Fruit fly (Drosophila melanogaster) whole organism, embryonic: ENCODE data around the gene CG8281.
A peak's percentile ranks its signal among the peaks of the same experiment; 100 is the strongest.

ENCODE experiments used
- Abd-B ChIP-seq: fragments of 200-800 bp; sonication (Bioruptor generic); optimal IDR thresholded peaks from 2 replicates; lab custom pipeline; 2018; ENCODE audit warnings: missing biosample characterization, mild to moderate bottlenecking, missing genetic modification characterization, moderate library complexity
- CG10321 ChIP-seq: fragments of 200-800 bp; sonication (Bioruptor generic); IDR thresholded peaks from 2 replicates; pipeline ENCODE4 v1.3.6; 2022; ENCODE audit warnings: missing biosample characterization, missing genetic modification characterization
- CG10959 ChIP-seq: fragments of 200-800 bp; sonication (Bioruptor generic); IDR thresholded peaks from 2 replicates; pipeline ENCODE4 v1.3.6; 2022; ENCODE audit warnings: missing biosample characterization, missing genetic modification characterization
- CG13775 ChIP-seq: fragments of 200-800 bp; sonication (Bioruptor generic); optimal IDR thresholded peaks from 3 replicates; lab custom pipeline; 2017; ENCODE audit warnings: missing biosample characterization, mild to moderate bottlenecking, missing genetic modification characterization
- CG16863 ChIP-seq: fragments of 200-800 bp; sonication (Bioruptor generic); optimal IDR thresholded peaks from 3 replicates; lab custom pipeline; 2016; ENCODE audit warnings: missing biosample characterization, missing genetic modification characterization
- CG1792 ChIP-seq: fragments of 200-800 bp; sonication (Bioruptor generic); optimal IDR thresholded peaks from 2 replicates; lab custom pipeline; 2016; ENCODE audit warnings: missing biosample characterization, missing genetic modification characterization
- CG18619 ChIP-seq: fragments of 200-800 bp; sonication (Bioruptor generic); optimal IDR thresholded peaks from 3 replicates; lab custom pipeline; 2017; ENCODE audit warnings: missing biosample characterization, mild to moderate bottlenecking, missing genetic modification characterization
- CG2120 ChIP-seq: fragments of 200-800 bp; sonication (Bioruptor generic); optimal IDR thresholded peaks from 3 replicates; lab custom pipeline; 2016; ENCODE audit warnings: missing biosample characterization, missing genetic modification characterization
- CG2712 ChIP-seq: fragments of 200-800 bp; optimal IDR thresholded peaks from 3 replicates; lab custom pipeline; 2019; ENCODE audit warnings: missing biosample characterization, mild to moderate bottlenecking, missing genetic modification characterization, moderate library complexity
- CG30403 ChIP-seq: fragments of 200-800 bp; sonication (Bioruptor generic); optimal IDR thresholded peaks from 3 replicates; lab custom pipeline; 2016; ENCODE audit warnings: missing biosample characterization, missing genetic modification characterization
- CG3065 ChIP-seq: fragments of 200-800 bp; sonication (Bioruptor generic); optimal IDR thresholded peaks from 2 replicates; lab custom pipeline; 2016; ENCODE audit warnings: missing biosample characterization, missing genetic modification characterization
- CG31224 ChIP-seq: fragments of 200-800 bp; sonication (Bioruptor generic); IDR thresholded peaks from 2 replicates; pipeline ENCODE4 v1.3.6; 2022; ENCODE audit warnings: missing biosample characterization, missing genetic modification characterization
- CG3995 ChIP-seq: fragments of 200-800 bp; sonication (Bioruptor generic); optimal IDR thresholded peaks from 3 replicates; lab custom pipeline; 2016; ENCODE audit warnings: missing biosample characterization, missing genetic modification characterization
- CG6654 ChIP-seq: fragments of 200-800 bp; sonication (Bioruptor generic); optimal IDR thresholded peaks from 2 replicates; lab custom pipeline; 2017; ENCODE audit warnings: missing biosample characterization, mild to moderate bottlenecking, missing genetic modification characterization
- CG6813 ChIP-seq: fragments of 200-800 bp; sonication (Bioruptor generic); optimal IDR thresholded peaks from 2 replicates; lab custom pipeline; 2017; ENCODE audit warnings: missing biosample characterization, missing genetic modification characterization, mild to moderate bottlenecking, moderate library complexity, missing genetic modification reagents
- CG9437 ChIP-seq: fragments of 200-800 bp; sonication (Bioruptor generic); optimal IDR thresholded peaks from 2 replicates; lab custom pipeline; 2018; ENCODE audit warnings: missing biosample characterization, mild to moderate bottlenecking, missing genetic modification characterization
- CG9609 ChIP-seq: fragments of 200-800 bp; sonication (Bioruptor generic); optimal IDR thresholded peaks from 3 replicates; lab custom pipeline; 2016; ENCODE audit warnings: missing biosample characterization, missing genetic modification characterization
- Dll ChIP-seq: fragments of 200-800 bp; sonication (Bioruptor generic); IDR thresholded peaks from 4 replicates; pipeline ENCODE4 v1.3.6; 2022; ENCODE audit warnings: missing biosample characterization, missing genetic modification characterization; ENCODE audit not compliant: partially characterized antibody
- Dref ChIP-seq: fragments of 200-800 bp; sonication (Bioruptor generic); IDR thresholded peaks from 2 replicates; pipeline ENCODE4 v1.3.6; 2022; ENCODE audit warnings: missing biosample characterization, missing genetic modification characterization
- Drgx ChIP-seq: fragments of 200-800 bp; sonication (Bioruptor generic); IDR thresholded peaks from 2 replicates; pipeline ENCODE4 v1.3.6; 2022; ENCODE audit warnings: missing biosample characterization, missing genetic modification characterization
- HLH4C ChIP-seq: fragments of 200-800 bp; sonication (Bioruptor generic); IDR thresholded peaks from 3 replicates; pipeline ENCODE4 v1.3.6; 2022; ENCODE audit warnings: missing biosample characterization, missing genetic modification characterization; ENCODE audit not compliant: partially characterized antibody
- Hmx ChIP-seq: fragments of 200-800 bp; sonication (Bioruptor generic); optimal IDR thresholded peaks from 2 replicates; lab custom pipeline; 2016; ENCODE audit warnings: missing biosample characterization, missing genetic modification characterization
- Hr51 ChIP-seq, 2 experiments: fragments of 200-800 bp; sonication (Bioruptor generic); optimal IDR thresholded peaks; 2 replicates in 1 of 2; 3 replicates in 1 of 2; lab custom pipeline; 2016 to 2018; ENCODE audit warnings: missing biosample characterization in 2 of 2, missing genetic modification characterization in 2 of 2, mild to moderate bottlenecking in 1 of 2, moderate library complexity in 1 of 2
- Pdp1 ChIP-seq, 2 experiments: fragments of 200-800 bp; sonication (Bioruptor generic); optimal IDR thresholded peaks; 3 replicates each; lab custom pipeline; 2016; ENCODE audit warnings: missing biosample characterization in 2 of 2, missing genetic modification characterization in 2 of 2, mild to moderate bottlenecking in 1 of 2, moderate library complexity in 1 of 2
- Rfx ChIP-seq: fragments of 200-800 bp; sonication (Bioruptor generic); IDR thresholded peaks from 2 replicates; pipeline ENCODE4 v1.3.6; 2022; ENCODE audit warnings: missing biosample characterization, missing genetic modification characterization
- Scr ChIP-seq: fragments of 200-800 bp; sonication (Bioruptor generic); IDR thresholded peaks from 2 replicates; pipeline ENCODE4 v1.3.6; 2022; ENCODE audit warnings: missing biosample characterization, missing genetic modification characterization; ENCODE audit not compliant: partially characterized antibody
- Sox100B ChIP-seq: fragments of 200-800 bp; sonication (Bioruptor generic); optimal IDR thresholded peaks from 3 replicates; lab custom pipeline; 2018; ENCODE audit warnings: missing biosample characterization, mild to moderate bottlenecking, missing genetic modification characterization
- Spps ChIP-seq: fragments of 200-800 bp; sonication (Bioruptor generic); optimal IDR thresholded peaks from 2 replicates; lab custom pipeline; 2018; ENCODE audit warnings: missing biosample characterization, mild to moderate bottlenecking, missing genetic modification characterization
- Sry-δ ChIP-seq: fragments of 200-800 bp; sonication (Bioruptor generic); optimal IDR thresholded peaks from 2 replicates; lab custom pipeline; 2016; ENCODE audit warnings: missing biosample characterization, missing genetic modification characterization
- Tbp ChIP-seq: fragments of >200 bp; optimal IDR thresholded peaks from 2 replicates; lab custom pipeline; 2018; ENCODE audit warnings: missing biosample characterization, missing genetic modification characterization
- caup ChIP-seq: fragments of 200-800 bp; sonication (Bioruptor generic); optimal IDR thresholded peaks from 3 replicates; lab custom pipeline; 2017; ENCODE audit warnings: missing biosample characterization, mild to moderate bottlenecking, missing genetic modification characterization, moderate library complexity; ENCODE audit not compliant: severe bottlenecking
- chm ChIP-seq: fragments of 200-800 bp; sonication (Bioruptor generic); IDR thresholded peaks from 2 replicates; pipeline ENCODE4 v1.3.6; 2022; ENCODE audit warnings: missing biosample characterization, missing genetic modification characterization
- fd3F ChIP-seq: fragments of 200-800 bp; sonication (Bioruptor generic); optimal IDR thresholded peaks from 2 replicates; lab custom pipeline; 2018; ENCODE audit warnings: missing biosample characterization, mild to moderate bottlenecking, missing genetic modification characterization, moderate library complexity
- nmo ChIP-seq: fragments of 200-800 bp; sonication (Bioruptor generic); optimal IDR thresholded peaks from 2 replicates; lab custom pipeline; 2018; ENCODE audit warnings: missing biosample characterization, mild to moderate bottlenecking, missing genetic modification characterization, moderate library complexity
- org-1 ChIP-seq: fragments of 200-800 bp; sonication (Bioruptor generic); optimal IDR thresholded peaks from 2 replicates; lab custom pipeline; 2017; ENCODE audit warnings: missing biosample characterization, missing genetic modification characterization
- pan ChIP-seq, 4 experiments: fragments of >200 bp in 3 of 4; fragments of 200-800 bp in 1 of 4; sonication (Bioruptor generic) in 1 of 4; optimal IDR thresholded peaks in 3 of 4; IDR thresholded peaks in 1 of 4; 2 replicates each; pipeline versions ENCODE4 v1.3.6 to Lab custom; 2017 to 2022; ENCODE audit warnings: missing biosample characterization in 2 of 4, missing genetic modification characterization in 2 of 4, mixed read lengths in 1 of 4
- pfk ChIP-seq: fragments of 200-800 bp; sonication (Bioruptor generic); optimal IDR thresholded peaks from 2 replicates; lab custom pipeline; 2018; ENCODE audit warnings: missing biosample characterization, mild to moderate bottlenecking, missing genetic modification characterization, moderate library complexity
- pho ChIP-seq: fragments of 200-800 bp; sonication (Bioruptor generic); optimal IDR thresholded peaks from 2 replicates; lab custom pipeline; 2016; ENCODE audit warnings: missing biosample characterization, missing genetic modification characterization
- phol ChIP-seq: fragments of 200-800 bp; sonication (Bioruptor generic); optimal IDR thresholded peaks from 3 replicates; lab custom pipeline; 2018; ENCODE audit warnings: missing biosample characterization, mild to moderate bottlenecking, missing genetic modification characterization, moderate library complexity
- pros ChIP-seq: fragments of 200-800 bp; sonication (Bioruptor generic); optimal IDR thresholded peaks from 3 replicates; lab custom pipeline; 2019; ENCODE audit warnings: missing biosample characterization, mild to moderate bottlenecking, missing genetic modification characterization, moderate library complexity
- sd ChIP-seq: fragments of 200-800 bp; sonication (Bioruptor generic); optimal IDR thresholded peaks from 3 replicates; lab custom pipeline; 2018; ENCODE audit warnings: missing biosample characterization, mild to moderate bottlenecking, missing genetic modification characterization, moderate library complexity
- slbo ChIP-seq: fragments of 200-800 bp; sonication (Bioruptor generic); IDR thresholded peaks from 2 replicates; pipeline ENCODE4 v1.3.6; 2022; ENCODE audit warnings: missing biosample characterization, missing genetic modification characterization
- sug ChIP-seq: fragments of 200-800 bp; optimal IDR thresholded peaks from 2 replicates; lab custom pipeline; 2019; ENCODE audit warnings: missing biosample characterization, mild to moderate bottlenecking, missing genetic modification characterization, moderate library complexity
- tna ChIP-seq: fragments of 200-800 bp; sonication (Bioruptor generic); IDR thresholded peaks from 2 replicates; pipeline ENCODE4 v1.3.6; 2022; ENCODE audit warnings: missing biosample characterization, missing genetic modification characterization; ENCODE audit not compliant: partially characterized antibody
- twi ChIP-seq: fragments of 200-800 bp; optimal IDR thresholded peaks from 2 replicates; lab custom pipeline; 2019; ENCODE audit warnings: missing biosample characterization, mild to moderate bottlenecking, missing genetic modification characterization, moderate library complexity
- vnd ChIP-seq: fragments of 200-800 bp; sonication (Bioruptor generic); IDR thresholded peaks from 3 replicates; pipeline ENCODE4 v1.3.6; 2022; ENCODE audit warnings: missing biosample characterization, missing genetic modification characterization; ENCODE audit not compliant: partially characterized antibody
- zen ChIP-seq: fragments of 200-800 bp; sonication (Bioruptor generic); optimal IDR thresholded peaks from 3 replicates; lab custom pipeline; 2018; ENCODE audit warnings: missing biosample characterization, mild to moderate bottlenecking, missing genetic modification characterization, moderate library complexity

Gene CG8281

DNA sequence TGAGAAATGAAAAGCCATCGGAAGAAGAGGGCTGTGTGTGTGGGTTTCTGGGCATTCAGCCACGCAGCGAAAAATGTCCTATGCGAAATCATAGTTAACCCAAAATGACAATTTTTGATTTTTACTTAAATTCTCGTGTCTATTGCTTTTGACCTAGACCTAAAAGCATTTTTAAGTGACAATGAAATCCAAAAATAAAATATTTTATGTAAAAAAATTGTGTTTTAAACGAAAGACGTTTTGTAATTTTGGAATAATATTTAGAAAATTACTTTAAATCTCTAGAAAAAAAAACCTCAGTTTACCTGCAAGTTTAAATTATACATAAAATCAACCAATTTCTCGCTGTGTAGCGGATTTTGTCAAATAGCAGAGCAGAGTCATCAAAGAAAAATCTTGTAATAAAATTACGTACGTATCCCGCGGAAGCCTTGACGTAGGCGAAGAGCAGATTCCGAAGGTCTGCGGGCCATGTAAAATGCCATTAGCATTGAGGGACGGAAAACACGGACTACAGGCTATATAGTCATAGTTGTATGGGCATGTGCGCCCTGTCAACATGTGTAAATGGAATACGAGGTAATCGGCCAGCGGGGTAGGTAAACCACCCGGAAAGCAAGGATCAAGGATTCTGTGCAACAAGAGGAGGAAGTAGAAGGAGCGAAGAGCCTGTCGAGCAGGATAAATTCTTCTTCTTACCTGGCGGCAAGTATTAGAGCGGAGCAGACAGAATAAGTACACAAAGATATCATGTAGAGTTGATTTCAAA, 2.4 kb upstream of the CG8281 start (continued):
- TF ChIP-seq slbo (GFP tag; lab: Robert Waterston, UW), result peak; percentile 56
- peak; percentile 9; the same call in 1 of the 2 replicates for TF ChIP-seq Drgx
- TF ChIP-seq Tbp, result no peak
- 0 out of 2 replicates have a peak, but pooled peaks have one; percentile 9 for TF ChIP-seq Dref
- TF ChIP-seq CG3995, result no peak
- no peak for TF ChIP-seq CG16863
- peak; percentile 43 for TF ChIP-seq CG30403 (GFP tag; lab: Kevin White, UChicago)
- no peak for TF ChIP-seq caup
- TF ChIP-seq tna (GFP tag; lab: Robert Waterston, UW), result no peak
- TF ChIP-seq Hmx, result no peak
- TF ChIP-seq CG2712 (tag; lab: Kevin White, UChicago), result peak; percentile 20
- TF ChIP-seq vnd (GFP tag; lab: Robert Waterston, UW), result no peak
- peak; percentile 1 for TF ChIP-seq phol
- no peak for TF ChIP-seq Sry-δ (GFP tag; lab: Kevin White, UChicago)
- peak; percentile 1 for TF ChIP-seq Sox100B (GFP tag; lab: Kevin White, UChicago)
- TF ChIP-seq Scr (GFP tag; lab: Robert Waterston, UW), result no peak
- peak; percentile 3 for TF ChIP-seq pho
- peak; percentile 8 for TF ChIP-seq nmo (GFP tag; lab: Kevin White, UChicago)
- peak in 1 of 2 experiments; percentile 19 for TF ChIP-seq Pdp1 (GFP tag; optimal IDR thresholded peaks at IDR 0.05; lab: Kevin White, UChicago)
- TF ChIP-seq pan (optimal IDR thresholded peaks at IDR 0.05; lab: Kevin White, UChicago), result no peak
- TF ChIP-seq pan (GFP tag; optimal IDR thresholded peaks at IDR 0.05 in 1 of 2, IDR thresholded peaks at IDR 0.05 in 1 of 2), result peak in 1 of 2 experiments; percentile 31
- no peak for TF ChIP-seq CG6654 (GFP tag; lab: Kevin White, UChicago)
- TF ChIP-seq twi, result peak; percentile 86
- peak in 1 of 2 experiments; percentile 15 for TF ChIP-seq Hr51 (GFP tag; optimal IDR thresholded peaks at IDR 0.05; lab: Kevin White, UChicago)
- TF ChIP-seq CG3065 (GFP tag; lab: Kevin White, UChicago), result no peak
- TF ChIP-seq Rfx (GFP tag; lab: Robert Waterston, UW), result peak; percentile 58
- no peak for TF ChIP-seq CG13775 (GFP tag; lab: Kevin White, UChicago)
- TF ChIP-seq Abd-B (GFP tag; lab: Kevin White, UChicago), result peak; percentile 6
- TF ChIP-seq CG1792 (GFP tag; lab: Kevin White, UChicago), result no peak
- TF ChIP-seq pros, result peak; percentile 66
- TF ChIP-seq pfk, result no peak
- TF ChIP-seq CG2120 (GFP tag; lab: Kevin White, UChicago), result peak; percentile 41
- no peak for TF ChIP-seq HLH4C
- TF ChIP-seq Spps (tag; lab: Kevin White, UChicago), result no peak
- no peak for TF ChIP-seq CG9437 (GFP tag; lab: Kevin White, UChicago)
- TF ChIP-seq CG31224 (GFP tag; lab: Robert Waterston, UW), result 0 out of 2 replicates have a peak, but pooled peaks have one; percentile 48
- TF ChIP-seq CG6813, result no peak
- no peak for TF ChIP-seq CG10321
- no peak for TF ChIP-seq sug (tag; lab: Kevin White, UChicago)
- TF ChIP-seq CG10959 (GFP tag; lab: Robert Waterston, UW), result no peak
- no peak for TF ChIP-seq chm (GFP tag; lab: Robert Waterston, UW)
- TF ChIP-seq org-1 (GFP tag; lab: Kevin White, UChicago), result no peak
- TF ChIP-seq zen (tag; lab: Kevin White, UChicago), result peak; percentile 67
- peak; percentile 41 for TF ChIP-seq sd (tag; lab: Kevin White, UChicago)
- TF ChIP-seq CG18619 (GFP tag; lab: Kevin White, UChicago), result peak; percentile 26
- TF ChIP-seq fd3F (GFP tag; lab: Kevin White, UChicago), result no peak
- TF ChIP-seq CG9609 (GFP tag; lab: Kevin White, UChicago), result no peak
- no peak for TF ChIP-seq Dll (GFP tag; lab: Robert Waterston, UW)
